Fruit fly (Drosophila melanogaster) whole organism, pupa: Measurements from ENCODE around the gene mey.

ENCODE experiments used
- CG13204 ChIP-seq: fragments of 200-800 bp; sonication (Bioruptor generic); optimal IDR thresholded peaks from 2 replicates; lab custom pipeline; 2018; ENCODE audit warnings: missing biosample characterization, mild to moderate bottlenecking, missing genetic modification characterization, moderate library complexity
- CG14655 ChIP-seq: fragments of 200-800 bp; sonication (Bioruptor generic); optimal IDR thresholded peaks from 3 replicates; lab custom pipeline; 2017; ENCODE audit warnings: mild to moderate bottlenecking, missing biosample characterization, missing genetic modification reagents, missing genetic modification characterization
- CG15710 ChIP-seq: fragments of 200-800 bp; sonication (Bioruptor generic); optimal IDR thresholded peaks from 2 replicates; lab custom pipeline; 2018; ENCODE audit warnings: missing biosample characterization, mild to moderate bottlenecking, missing genetic modification characterization, moderate library complexity
- CG17806 ChIP-seq: fragments of 200-800 bp; sonication (Bioruptor generic); optimal IDR thresholded peaks from 2 replicates; lab custom pipeline; 2018; ENCODE audit warnings: missing biosample characterization, mild to moderate bottlenecking, missing genetic modification characterization, moderate library complexity
- CG32121 ChIP-seq: fragments of 200-800 bp; sonication (Bioruptor generic); IDR thresholded peaks from 2 replicates; pipeline ENCODE4 v1.3.6; 2022; ENCODE audit warnings: missing biosample characterization, missing genetic modification characterization
- CG34367 ChIP-seq: fragments of 200-800 bp; sonication (Bioruptor generic); optimal IDR thresholded peaks from 2 replicates; lab custom pipeline; 2018; ENCODE audit warnings: missing biosample characterization, mild to moderate bottlenecking, missing genetic modification characterization
- D1 ChIP-seq: fragments of 200-800 bp; sonication (Bioruptor generic); optimal IDR thresholded peaks from 2 replicates; lab custom pipeline; 2018; ENCODE audit warnings: missing biosample characterization, mild to moderate bottlenecking, missing genetic modification characterization, moderate library complexity
- EcR ChIP-seq: fragments of 200-800 bp; sonication (Bioruptor generic); optimal IDR thresholded peaks from 3 replicates; lab custom pipeline; 2019; ENCODE audit warnings: missing biosample characterization, missing genetic modification characterization, mild to moderate bottlenecking, moderate library complexity, missing genetic modification reagents
- Pif1A ChIP-seq: fragments of 200-800 bp; sonication (Bioruptor generic); optimal IDR thresholded peaks from 3 replicates; lab custom pipeline; 2016; ENCODE audit warnings: missing biosample characterization, missing genetic modification characterization
- Snoo ChIP-seq: fragments of 200-800 bp; sonication (Bioruptor generic); optimal IDR thresholded peaks from 3 replicates; lab custom pipeline; 2017; ENCODE audit warnings: missing biosample characterization, mild to moderate bottlenecking, missing genetic modification characterization, inconsistent platforms
- fd96Ca ChIP-seq: fragments of 200-800 bp; sonication (Bioruptor generic); IDR thresholded peaks from 3 replicates; pipeline ENCODE4 v1.3.6; 2022; ENCODE audit warnings: missing biosample characterization, missing genetic modification characterization

DNA sequence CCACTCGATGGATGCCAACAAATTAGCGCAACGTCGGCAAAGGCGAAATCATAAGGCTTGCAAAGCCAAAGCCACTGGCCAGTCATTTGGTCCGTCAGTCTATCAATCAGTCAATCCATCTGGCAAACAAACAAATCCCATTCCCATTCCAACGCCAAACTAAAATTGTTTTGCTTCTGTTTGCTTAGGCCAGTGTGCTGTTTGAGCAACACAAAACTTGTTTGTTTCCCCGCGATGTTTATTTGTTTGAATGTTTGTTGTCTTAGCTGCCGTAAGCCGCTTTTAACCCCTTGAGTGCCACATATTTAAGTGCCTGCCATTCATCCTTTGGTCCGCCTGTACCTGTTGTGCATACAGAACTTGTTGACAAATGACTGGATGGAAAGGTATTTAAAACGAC lies 51.9 kb downstream of the mey start:
- no peak for TF ChIP-seq fd96Ca (GFP tag; lab: Robert Waterston, UW)
- TF ChIP-seq EcR (GFP tag; lab: Kevin White, UChicago) = no peak
- no peak for TF ChIP-seq CG15710 (tag; lab: Kevin White, UChicago)
- no peak for TF ChIP-seq Snoo
- TF ChIP-seq Pif1A (GFP tag; lab: Kevin White, UChicago) = no peak
- TF ChIP-seq CG34367 (tag; lab: Kevin White, UChicago) = no peak
- no peak for TF ChIP-seq CG32121
- no peak for TF ChIP-seq CG14655 (GFP tag; lab: Kevin White, UChicago)
- TF ChIP-seq CG13204 = no peak
- TF ChIP-seq D1 (tag; lab: Kevin White, UChicago) = no peak
- TF ChIP-seq CG17806 = no peak
